Worm (Caenorhabditis elegans) whole organism, late embryonic: ENCODE measurements around the gene T04F3.4.

Experiments used
- C38D4.7 ChIP-seq: fragments of 200-800 bp; sonication (Bioruptor generic); optimal IDR thresholded peaks from 2 replicates; lab custom pipeline; 2018; ENCODE audit warnings: mild to moderate bottlenecking, missing genetic modification characterization, moderate library complexity, missing compliant biosample characterization
- F13H6.1 ChIP-seq: sonication (generic microtip); optimal IDR thresholded peaks from 2 replicates; lab custom pipeline; 2016; ENCODE audit warnings: missing genetic modification characterization, missing compliant biosample characterization
- K09A11.1 ChIP-seq: sonication (generic microtip); optimal IDR thresholded peaks from 2 replicates; lab custom pipeline; 2017; ENCODE audit warnings: antibody characterized with exemption, mild to moderate bottlenecking, missing genetic modification characterization, missing compliant biosample characterization; ENCODE audit not compliant: insufficient read depth
- T23F11.4 ChIP-seq: fragments of 200-800 bp; sonication (Bioruptor generic); optimal IDR thresholded peaks from 2 replicates; lab custom pipeline; 2018; ENCODE audit warnings: mild to moderate bottlenecking, missing genetic modification characterization, missing compliant biosample characterization
- ahr-1 ChIP-seq: sonication (generic microtip); optimal IDR thresholded peaks from 2 replicates; lab custom pipeline; 2016; ENCODE audit warnings: missing genetic modification characterization, missing compliant biosample characterization
- ama-1 ChIP-seq: fragments of 150-350 bp; optimal IDR thresholded peaks from 2 replicates; lab custom pipeline; 2014
- ceh-18 ChIP-seq: sonication (generic microtip); optimal IDR thresholded peaks from 2 replicates; lab custom pipeline; 2016; ENCODE audit warnings: missing genetic modification characterization, missing compliant biosample characterization
- ceh-22 ChIP-seq: sonication (generic microtip); optimal IDR thresholded peaks from 2 replicates; lab custom pipeline; 2017; ENCODE audit warnings: missing biosample characterization, missing genetic modification characterization
- ceh-24 ChIP-seq: sonication (generic microtip); optimal IDR thresholded peaks from 2 replicates; lab custom pipeline; 2016; ENCODE audit warnings: mild to moderate bottlenecking, missing genetic modification characterization, missing compliant biosample characterization
- ceh-30 ChIP-seq: fragments of 150-350 bp; optimal IDR thresholded peaks from 2 replicates; lab custom pipeline; 2014; ENCODE audit warnings: missing biosample characterization, missing genetic modification characterization
- ceh-34 ChIP-seq: sonication (generic microtip); optimal IDR thresholded peaks from 2 replicates; lab custom pipeline; 2016; ENCODE audit warnings: mild to moderate bottlenecking, missing genetic modification characterization, missing compliant biosample characterization
- ceh-48 ChIP-seq: sonication (generic microtip); optimal IDR thresholded peaks from 2 replicates; lab custom pipeline; 2016; ENCODE audit warnings: missing genetic modification characterization, inconsistent platforms, missing compliant biosample characterization
- ceh-6 ChIP-seq: fragments of 200-800 bp; sonication (Bioruptor generic); optimal IDR thresholded peaks from 2 replicates; lab custom pipeline; 2018; ENCODE audit warnings: mild to moderate bottlenecking, missing genetic modification characterization, missing compliant biosample characterization
- dmd-4 ChIP-seq: sonication (generic microtip); optimal IDR thresholded peaks from 2 replicates; lab custom pipeline; 2016; ENCODE audit warnings: borderline replicate concordance, missing genetic modification characterization, missing compliant biosample characterization
- dve-1 ChIP-seq: sonication (generic microtip); optimal IDR thresholded peaks from 2 replicates; lab custom pipeline; 2017; ENCODE audit warnings: antibody characterized with exemption, mild to moderate bottlenecking, missing genetic modification characterization, missing compliant biosample characterization
- elt-4 ChIP-seq: sonication (generic microtip); optimal IDR thresholded peaks from 2 replicates; lab custom pipeline; 2016; ENCODE audit warnings: missing genetic modification characterization, missing compliant biosample characterization
- ets-4 ChIP-seq: sonication (generic microtip); optimal IDR thresholded peaks from 2 replicates; lab custom pipeline; 2016; ENCODE audit warnings: missing genetic modification characterization, missing compliant biosample characterization
- eyg-1 ChIP-seq: sonication (generic microtip); optimal IDR thresholded peaks from 2 replicates; lab custom pipeline; 2016; ENCODE audit warnings: missing genotype, missing genetic modification characterization, missing compliant biosample characterization
- fkh-10 ChIP-seq: fragments of 150-350 bp; optimal IDR thresholded peaks from 2 replicates; lab custom pipeline; 2014; ENCODE audit warnings: missing biosample characterization, missing genetic modification reagents, missing genetic modification characterization
- hlh-13 ChIP-seq: fragments of 200-800 bp; sonication (Bioruptor generic); optimal IDR thresholded peaks from 2 replicates; lab custom pipeline; 2018; ENCODE audit warnings: mild to moderate bottlenecking, missing genetic modification characterization, missing compliant biosample characterization
- hlh-30 ChIP-seq: sonication (generic microtip); optimal IDR thresholded peaks from 2 replicates; lab custom pipeline; 2017; ENCODE audit warnings: antibody characterized with exemption, missing genetic modification characterization, missing compliant biosample characterization; ENCODE audit not compliant: insufficient read depth
- hlh-6 ChIP-seq: sonication (generic microtip); optimal IDR thresholded peaks from 2 replicates; lab custom pipeline; 2016; ENCODE audit warnings: missing genotype, missing genetic modification characterization, missing compliant biosample characterization
- hlh-8 ChIP-seq: sonication (generic microtip); optimal IDR thresholded peaks from 2 replicates; lab custom pipeline; 2016; ENCODE audit warnings: missing genotype, missing genetic modification characterization, missing compliant biosample characterization
- lin-11 ChIP-seq: fragments of 200-800 bp; sonication (Bioruptor generic); optimal IDR thresholded peaks from 2 replicates; lab custom pipeline; 2018; ENCODE audit warnings: mild to moderate bottlenecking, missing genetic modification characterization, missing compliant biosample characterization
- madf-2 ChIP-seq: sonication (generic microtip); optimal IDR thresholded peaks from 2 replicates; lab custom pipeline; 2017; ENCODE audit warnings: missing genetic modification characterization, missing compliant biosample characterization
- nfya-1 ChIP-seq: sonication (generic microtip); optimal IDR thresholded peaks from 2 replicates; lab custom pipeline; 2017; ENCODE audit warnings: missing genetic modification characterization, mild to moderate bottlenecking, missing compliant biosample characterization, antibody characterized with exemption, moderate library complexity
- nhr-11 ChIP-seq: fragments of 150-350 bp; optimal IDR thresholded peaks from 2 replicates; lab custom pipeline; 2014; ENCODE audit warnings: missing biosample characterization, missing genetic modification characterization
- odd-2 ChIP-seq: sonication (generic microtip); optimal IDR thresholded peaks from 2 replicates; lab custom pipeline; 2017; ENCODE audit warnings: antibody characterized with exemption, mild to moderate bottlenecking, missing genetic modification characterization, missing compliant biosample characterization
- pat-9 ChIP-seq: fragments of 200-800 bp; sonication (Bioruptor generic); optimal IDR thresholded peaks from 2 replicates; lab custom pipeline; 2018; ENCODE audit warnings: mild to moderate bottlenecking, missing genetic modification characterization, moderate library complexity, missing compliant biosample characterization
- pha-2 ChIP-seq: sonication (generic microtip); optimal IDR thresholded peaks from 2 replicates; lab custom pipeline; 2017; ENCODE audit warnings: mild to moderate bottlenecking, missing genetic modification characterization, missing compliant biosample characterization
- pha-4 ChIP-seq: fragments of 150-350 bp; optimal IDR thresholded peaks from 2 replicates; lab custom pipeline; 2018; ENCODE audit warnings: missing biosample characterization, missing genetic modification reagents, missing genetic modification characterization
- pros-1 ChIP-seq: fragments of 150-350 bp; optimal IDR thresholded peaks from 2 replicates; lab custom pipeline; 2014; ENCODE audit warnings: missing biosample characterization, missing genetic modification reagents, missing genetic modification characterization
- ref-2 ChIP-seq: sonication (generic microtip); optimal IDR thresholded peaks from 2 replicates; lab custom pipeline; 2016; ENCODE audit warnings: missing genetic modification characterization, missing compliant biosample characterization
- sox-2 ChIP-seq: fragments of 200-800 bp; sonication (Bioruptor generic); IDR thresholded peaks from 2 replicates; pipeline ENCODE4 v1.3.6; 2022; ENCODE audit warnings: missing genetic modification reagents, missing genetic modification characterization, missing compliant biosample characterization
- sox-4 ChIP-seq: sonication (generic microtip); optimal IDR thresholded peaks from 2 replicates; lab custom pipeline; 2017; ENCODE audit warnings: mild to moderate bottlenecking, missing genetic modification characterization, inconsistent platforms, missing compliant biosample characterization
- tbx-2 ChIP-seq: sonication (generic microtip); optimal IDR thresholded peaks from 2 replicates; lab custom pipeline; 2016; ENCODE audit warnings: missing genetic modification characterization, missing compliant biosample characterization
- tbx-7 ChIP-seq: sonication (generic microtip); optimal IDR thresholded peaks from 2 replicates; lab custom pipeline; 2016; ENCODE audit warnings: missing genotype, missing genetic modification characterization, missing compliant biosample characterization
- unc-55 ChIP-seq: sonication (generic microtip); optimal IDR thresholded peaks from 2 replicates; lab custom pipeline; 2017; ENCODE audit warnings: missing biosample characterization, missing genetic modification reagents, missing genetic modification characterization
- unc-86 ChIP-seq: sonication (generic microtip); optimal IDR thresholded peaks from 2 replicates; lab custom pipeline; 2016; ENCODE audit warnings: missing genetic modification characterization, missing compliant biosample characterization

Gene T04F3.4

ce11 chrV:11732049-11732448, 30.8 kb downstream of the T04F3.4 start:
- TF ChIP-seq ceh-24 (tag; lab: Kevin White, UChicago), result no peak
- no peak for TF ChIP-seq elt-4
- no peak for TF ChIP-seq hlh-6 (tag; lab: Kevin White, UChicago)
- no peak for TF ChIP-seq ref-2 (tag; lab: Kevin White, UChicago)
- no peak for TF ChIP-seq hlh-13 (GFP tag; lab: Kevin White, UChicago)
- no peak for TF ChIP-seq sox-2
- no peak for TF ChIP-seq sox-4 (tag; lab: Kevin White, UChicago)
- TF ChIP-seq madf-2 (tag; lab: Kevin White, UChicago), result no peak
- no peak for TF ChIP-seq ets-4 (tag; lab: Kevin White, UChicago)
- TF ChIP-seq pat-9 (tag; lab: Kevin White, UChicago), result no peak

DNA sequence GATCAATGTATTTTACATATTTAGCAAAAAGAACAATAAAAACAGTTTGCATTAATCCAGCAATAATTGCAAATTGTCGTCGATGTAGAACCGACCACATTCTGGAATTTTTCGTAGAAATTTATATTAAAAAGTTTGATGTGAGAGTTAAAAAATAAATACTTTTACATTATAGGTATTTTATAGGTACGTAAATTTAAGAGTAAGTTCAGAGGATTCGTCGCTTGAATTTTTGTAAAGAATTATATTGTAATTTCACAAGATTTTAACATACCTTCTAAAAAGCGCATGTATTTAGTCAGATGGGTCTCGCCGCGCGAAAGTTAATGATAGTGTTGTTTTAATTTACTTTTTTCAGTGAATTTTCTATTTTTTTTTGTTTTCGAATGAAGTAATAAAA, 32.8 kb downstream of the T04F3.4 start, which contains the start of gene rhr-2:
rhr-2 (minus strand) TSS at position 101 of the 400 bp plus-strand sequence.
- TF ChIP-seq ama-1 (lab: Kevin White, UChicago) (no peak), ceh-34 (tag; lab: Kevin White, UChicago) (no peak), pros-1 (tag; lab: Kevin White, UChicago) (no peak), dve-1 (tag; lab: Kevin White, UChicago) (no peak), fkh-10 (no peak), ahr-1 (tag; lab: Kevin White, UChicago) (no peak), pat-9 (tag; lab: Kevin White, UChicago) (no peak), tbx-2 (tag; lab: Kevin White, UChicago) (no peak), nfya-1 (tag; lab: Kevin White, UChicago) (no peak), dmd-4 (no peak), ceh-18 (tag; lab: Kevin White, UChicago) (no peak), tbx-7 (no peak), pha-2 (tag; lab: Kevin White, UChicago) (no peak), ceh-24 (tag; lab: Kevin White, UChicago) (no peak), unc-55 (GFP tag; lab: Kevin White, UChicago) (no peak), eyg-1 (tag; lab: Kevin White, UChicago) (no peak), ceh-6 (no peak), hlh-30 (tag; lab: Kevin White, UChicago) (no peak), ceh-30 (tag; lab: Kevin White, UChicago) (no peak), T23F11.4 (no peak)
- TF ChIP-seq, all 69 proteins: peak for 0

DNA sequence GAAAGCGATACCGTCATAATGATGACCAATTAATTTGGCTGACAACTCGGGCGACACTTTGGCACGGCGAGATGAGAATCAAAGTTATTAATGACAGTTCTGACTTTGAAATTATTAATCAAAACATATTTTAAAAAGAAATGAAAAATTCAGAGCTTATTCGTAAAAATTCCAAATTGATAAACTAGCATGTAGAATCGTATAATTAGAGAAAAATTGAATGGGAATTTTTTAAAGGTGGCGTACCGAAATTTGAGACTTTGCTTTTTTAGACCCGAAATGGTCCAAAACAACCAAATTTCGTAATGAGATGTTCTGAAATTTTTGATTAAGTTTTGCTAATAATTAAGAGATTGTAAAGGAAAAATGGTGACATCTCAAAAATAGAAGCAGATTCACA, 36.9 kb downstream of the T04F3.4 start, which contains the start of gene daf-11:
daf-11 (minus strand) TSS at position 101 of the 400 bp plus-strand sequence.
- TF ChIP-seq ets-4 (tag; lab: Kevin White, UChicago), result no peak
- TF ChIP-seq tbx-2 (tag; lab: Kevin White, UChicago), result no peak
- TF ChIP-seq odd-2, result no peak
- TF ChIP-seq nhr-11 (tag; lab: Kevin White, UChicago), result no peak
- TF ChIP-seq pha-4 (tag; lab: Kevin White, UChicago), result no peak
- no peak for TF ChIP-seq lin-11 (tag; lab: Kevin White, UChicago)
- no peak for TF ChIP-seq ceh-22 (tag; lab: Kevin White, UChicago)
- TF ChIP-seq hlh-6 (tag; lab: Kevin White, UChicago), result no peak
- TF ChIP-seq elt-4, result no peak
- TF ChIP-seq hlh-8, result no peak
- TF ChIP-seq C38D4.7 (GFP tag; lab: Kevin White, UChicago), result no peak
- no peak for TF ChIP-seq F13H6.1 (tag; lab: Kevin White, UChicago)
- no peak for TF ChIP-seq hlh-30 (tag; lab: Kevin White, UChicago)
- no peak for TF ChIP-seq ceh-48 (tag; lab: Kevin White, UChicago)
- no peak for TF ChIP-seq unc-86 (tag; lab: Kevin White, UChicago)
- no peak for TF ChIP-seq ahr-1 (tag; lab: Kevin White, UChicago)
- TF ChIP-seq K09A11.1 (tag; lab: Kevin White, UChicago), result no peak
- TF ChIP-seq hlh-13 (GFP tag; lab: Kevin White, UChicago), result no peak
